Worm (Caenorhabditis elegans) whole organism, early embryonic: ENCODE data around the gene irld-9.

Source experiments
- B0310.2 ChIP-seq: sonication (generic microtip); optimal IDR thresholded peaks from 2 replicates; lab custom pipeline; 2016; ENCODE audit warnings: mild to moderate bottlenecking, missing genetic modification characterization, missing compliant biosample characterization
- ama-1 ChIP-seq: fragments of 150-350 bp; optimal IDR thresholded peaks from 2 replicates; lab custom pipeline; 2014
- flt-1 ChIP-seq: fragments of 200-800 bp; sonication (Bioruptor generic); IDR thresholded peaks from 2 replicates; pipeline ENCODE4 v1.3.6; 2022; ENCODE audit warnings: missing genetic modification characterization, missing compliant biosample characterization

- TF ChIP-seq B0310.2 (tag; lab: Kevin White, UChicago) = no peak
- no peak for TF ChIP-seq ama-1
- no peak for TF ChIP-seq flt-1 (GFP tag; lab: Robert Waterston, UW)
Observed at ce11 chrII:1766715-1767114, 28.0 kb upstream of the irld-9 start.
